Fruit fly (Drosophila melanogaster) whole organism, adult: Measurements from ENCODE around the gene Ent3.

Experiments
- CG14711 ChIP-seq: fragments of 200-800 bp; sonication (Bioruptor generic); optimal IDR thresholded peaks from 2 replicates; lab custom pipeline; 2018; ENCODE audit warnings: missing biosample characterization, mild to moderate bottlenecking, missing genetic modification characterization, moderate library complexity
- CG33017 ChIP-seq: fragments of 200-800 bp; sonication (Bioruptor generic); optimal IDR thresholded peaks from 2 replicates; lab custom pipeline; 2018; ENCODE audit warnings: missing biosample characterization, mild to moderate bottlenecking, missing genetic modification characterization, moderate library complexity
- CG5204 ChIP-seq: fragments of 200-800 bp; sonication (Bioruptor generic); optimal IDR thresholded peaks from 2 replicates; lab custom pipeline; 2016; ENCODE audit warnings: missing biosample characterization, missing genetic modification characterization
- CG7101 ChIP-seq: fragments of 200-800 bp; sonication (Bioruptor generic); optimal IDR thresholded peaks from 2 replicates; lab custom pipeline; 2018; ENCODE audit warnings: missing biosample characterization, mild to moderate bottlenecking, missing genetic modification characterization, moderate library complexity
- Clk ChIP-seq: fragments of 200-800 bp; sonication (Bioruptor generic); optimal IDR thresholded peaks from 2 replicates; lab custom pipeline; 2017; ENCODE audit warnings: missing biosample characterization, missing genetic modification characterization
- bab1 ChIP-seq: fragments of 200-800 bp; sonication (Bioruptor generic); optimal IDR thresholded peaks from 3 replicates; lab custom pipeline; 2019; ENCODE audit warnings: missing biosample characterization, mild to moderate bottlenecking, missing genetic modification characterization, moderate library complexity
- cic ChIP-seq: fragments of 200-800 bp; sonication (Bioruptor generic); optimal IDR thresholded peaks from 2 replicates; lab custom pipeline; 2017; ENCODE audit warnings: missing biosample characterization, mild to moderate bottlenecking, missing genetic modification characterization, moderate library complexity
- cnc ChIP-seq, 2 experiments: fragments of >200 bp; optimal IDR thresholded peaks; 2 replicates each; lab custom pipeline; 2017
- kay ChIP-seq: fragments of 200-800 bp; sonication (Bioruptor generic); peaks from one replicate; lab custom pipeline; 2016; ENCODE audit warnings: missing biosample characterization, missing genetic modification characterization, borderline replicate concordance
- toe ChIP-seq: fragments of 200-800 bp; sonication (Bioruptor generic); optimal IDR thresholded peaks from 2 replicates; lab custom pipeline; 2016; ENCODE audit warnings: missing biosample characterization, missing genetic modification characterization

DNA sequence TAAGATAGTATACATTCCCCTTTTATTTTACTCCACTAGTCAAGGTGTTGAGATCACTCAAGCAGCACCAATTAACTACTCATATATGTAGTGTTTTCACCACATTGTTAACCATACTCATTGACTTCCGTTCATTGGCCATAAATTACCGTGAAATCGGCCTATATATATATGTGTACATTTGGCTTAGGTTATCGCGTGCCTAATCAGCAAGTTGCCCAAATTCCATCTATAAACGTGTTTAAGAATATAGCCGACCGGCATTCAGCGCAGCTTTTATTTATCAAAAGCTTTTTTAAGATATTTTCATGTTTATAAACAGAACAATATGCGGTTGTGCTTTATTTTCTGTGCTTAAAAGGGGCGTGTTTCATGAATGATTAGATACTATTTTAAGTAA lies 24.9 kb upstream of the Ent3 start:
- TF ChIP-seq bab1 (no peak), Clk (GFP tag; lab: Kevin White, UChicago) (no peak), toe (GFP tag; lab: Kevin White, UChicago) (no peak), cic (GFP tag; lab: Kevin White, UChicago) (no peak), CG5204 (GFP tag; lab: Kevin White, UChicago) (no peak), CG14711 (tag; lab: Kevin White, UChicago) (no peak), kay (GFP tag; lab: Kevin White, UChicago) (no peak), cnc (optimal IDR thresholded peaks at IDR 0.05; lab: Kevin White, UChicago) (no peak), CG33017 (tag; lab: Kevin White, UChicago) (no peak), CG7101 (tag; lab: Kevin White, UChicago) (no peak)
